Worm (Caenorhabditis elegans) whole organism, L4 larva: Measurements from ENCODE around the gene tsp-10.

Experiments used
- F44E2.7 ChIP-seq: fragments of 200-800 bp; sonication (Bioruptor generic); IDR thresholded peaks from 2 replicates; pipeline ENCODE4 v2.1.2; 2022; ENCODE audit warnings: missing genetic modification characterization, missing compliant biosample characterization
- aly-2 ChIP-seq: sonication (generic microtip); optimal IDR thresholded peaks from 2 replicates; lab custom pipeline; 2018; ENCODE audit warnings: missing biosample characterization, missing genetic modification characterization
- duxl-1 ChIP-seq: sonication (generic microtip); optimal IDR thresholded peaks from 2 replicates; lab custom pipeline; 2016; ENCODE audit warnings: mild to moderate bottlenecking, missing genetic modification characterization, moderate library complexity, missing compliant biosample characterization; ENCODE audit not compliant: poor library complexity
- fkh-10 ChIP-seq: fragments of 150-350 bp; optimal IDR thresholded peaks from 2 replicates; lab custom pipeline; 2014; ENCODE audit warnings: missing biosample characterization, missing genetic modification reagents, missing genetic modification characterization
- lin-13 ChIP-seq: fragments of 150-350 bp; optimal IDR thresholded peaks from 2 replicates; lab custom pipeline; 2014; ENCODE audit warnings: missing biosample characterization, missing genetic modification reagents, missing genetic modification characterization
- mdl-1 ChIP-seq, 2 experiments: fragments of 150-350 bp in 1 of 2; sonication (generic microtip) in 1 of 2; optimal IDR thresholded peaks; 2 replicates each; lab custom pipeline; 2014 to 2017; ENCODE audit warnings: missing biosample characterization in 2 of 2, missing genetic modification characterization in 2 of 2
- mep-1 ChIP-seq: fragments of 150-350 bp; sonication (generic microtip); optimal IDR thresholded peaks from 3 replicates; lab custom pipeline; 2014; ENCODE audit warnings: missing biosample characterization, missing genetic modification characterization
- nhr-111 ChIP-seq: fragments of 200-800 bp; sonication (Bioruptor generic); optimal IDR thresholded peaks from 2 replicates; lab custom pipeline; 2018; ENCODE audit warnings: mild to moderate bottlenecking, missing genetic modification characterization, missing compliant biosample characterization
- tag-97 ChIP-seq: fragments of 200-800 bp; sonication (Bioruptor generic); IDR thresholded peaks from 2 replicates; pipeline ENCODE4 v1.3.6; 2022; ENCODE audit warnings: missing genetic modification characterization, missing compliant biosample characterization
- unc-62 ChIP-seq, 3 experiments: fragments of 150-350 bp in 1 of 3; sonication (generic microtip); optimal IDR thresholded peaks in 2 of 3; peaks in 1 of 3; 1 replicate in 1 of 3; 2 replicates in 2 of 3; lab custom pipeline; 2014 to 2017; ENCODE audit warnings: missing biosample characterization in 3 of 3, missing genetic modification characterization in 3 of 3, missing genetic modification reagents in 3 of 3, missing genotype in 1 of 3

DNA sequence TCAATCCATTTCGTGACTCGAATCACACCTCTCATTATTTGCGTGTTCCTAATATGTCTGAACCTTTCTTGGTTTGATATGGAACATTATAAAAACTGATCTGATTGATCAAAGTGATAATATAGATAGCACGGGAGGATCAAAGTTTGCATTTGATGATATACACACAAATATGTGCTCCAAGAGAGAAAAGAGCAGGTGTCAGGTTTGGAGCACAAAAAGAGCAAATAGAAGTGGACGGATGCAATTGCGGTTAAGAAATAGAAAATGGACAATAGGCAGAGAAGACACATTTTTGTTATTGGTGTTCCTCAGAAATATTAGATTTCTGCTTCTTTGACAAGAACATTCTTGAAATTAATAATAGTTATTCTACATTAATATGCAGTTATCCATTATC, 19.6 kb upstream of the tsp-10 start, which contains the start of gene C18H9.1:
- TF ChIP-seq nhr-111 (GFP tag; lab: Kevin White, UChicago) (no peak), mdl-1 (tag; optimal IDR thresholded peaks at IDR 0.05; lab: Kevin White, UChicago) (no peak), tag-97 (no peak), aly-2 (tag; lab: Kevin White, UChicago) (no peak), mep-1 (tag; lab: Kevin White, UChicago) (no peak), fkh-10 (GFP tag; lab: Kevin White, UChicago) (no peak), unc-62 (GFP tag; optimal IDR thresholded peaks at IDR 0.05 in 1 of 2; lab: Kevin White, UChicago) (no peak), unc-62 (tag; optimal IDR thresholded peaks at IDR 0.05; lab: Kevin White, UChicago) (no peak), lin-13 (GFP tag; lab: Kevin White, UChicago) (no peak), F44E2.7 (GFP tag; lab: Robert Waterston, UW) (no peak), duxl-1 (tag; lab: Kevin White, UChicago) (no peak)
